Fruit fly (Drosophila melanogaster): ENCODE data around the gene CG14109.

Gene CG14109

dm6 chr3L:13478339-13479203 lies 37.9 kb downstream of the CG14109 start (continued):
- TF ChIP-seq Pdp1 (GFP tag; optimal IDR thresholded peaks at IDR 0.05) (peak in 1 of 2 experiments; percentile 31), mld (GFP tag; IDR thresholded peaks at IDR 0.05; ENCODE audit: partially characterized antibody) (no peak), ftz-f1 (GFP tag; optimal IDR thresholded peaks at IDR 0.05) (peak; percentile 89), Jarid2 (GFP tag; optimal IDR thresholded peaks at IDR 0.05) (no peak), PHDP (tag; optimal IDR thresholded peaks at IDR 0.05) (peak; percentile 7), D19A (tag; optimal IDR thresholded peaks at IDR 0.05) (no peak), caup (GFP tag; optimal IDR thresholded peaks at IDR 0.05; ENCODE audit: severe bottlenecking) (peak; percentile 20), CG9932 (GFP tag; IDR thresholded peaks at IDR 0.05) (no peak), CG7839 (tag; optimal IDR thresholded peaks at IDR 0.05) (peak; percentile 39), lov (optimal IDR thresholded peaks at IDR 0.05) (no peak), lov (GFP tag; IDR thresholded peaks at IDR 0.05) (no peak), stc (GFP tag; IDR thresholded peaks at IDR 0.05) (no peak), CG2678 (tag; optimal IDR thresholded peaks at IDR 0.05) (peak; percentile 49), CG14050 (GFP tag; IDR thresholded peaks at IDR 0.05) (no peak), Nf-YA (GFP tag; IDR thresholded peaks at IDR 0.05) (no peak), lbe (GFP tag; optimal IDR thresholded peaks at IDR 0.05) (no peak), sens-2 (GFP tag; IDR thresholded peaks at IDR 0.05) (0 out of 2 replicates have a peak, but pooled peaks have one; percentile 6), kah (GFP tag; optimal IDR thresholded peaks at IDR 0.05) (no peak), croc (GFP tag; conservative IDR thresholded peaks at IDR 0.05) (no peak), insv (GFP tag; optimal IDR thresholded peaks at IDR 0.05) (no peak), CG3726 (GFP tag; IDR thresholded peaks at IDR 0.05) (no peak), dpn (GFP tag; optimal IDR thresholded peaks at IDR 0.05) (peak in 1 of 2 experiments; percentile 22), CG8290 (GFP tag; optimal IDR thresholded peaks at IDR 0.05) (no peak), CG8290 (tag; optimal IDR thresholded peaks at IDR 0.05) (peak in 1 of 2 experiments; percentile 58), Xbp1 (GFP tag; optimal IDR thresholded peaks at IDR 0.05) (no peak), CG32767 (GFP tag; IDR thresholded peaks at IDR 0.05) (no peak), Fer3 (tag; optimal IDR thresholded peaks at IDR 0.05) (peak; percentile 51), sd (tag; optimal IDR thresholded peaks at IDR 0.05) (peak; percentile 67), Meics (GFP tag; optimal IDR thresholded peaks at IDR 0.05) (peak; percentile 55), D (optimal IDR thresholded peaks at IDR 0.05) (no peak), D (GFP tag; optimal IDR thresholded peaks at IDR 0.05) (no peak), zfh2 (GFP tag; optimal IDR thresholded peaks at IDR 0.05) (peak; percentile 24), CG17385 (GFP tag; optimal IDR thresholded peaks at IDR 0.05) (peak; percentile 10), CrebB (tag; optimal IDR thresholded peaks at IDR 0.05) (no peak), hb (GFP tag; IDR thresholded peaks at IDR 0.05; ENCODE audit: partially characterized antibody) (no peak), esg (GFP tag; conservative IDR thresholded peaks at IDR 0.05) (no peak), Med (GFP tag) (peak; percentile 62), sr (GFP tag; IDR thresholded peaks at IDR 0.05) (0 out of 3 replicates have a peak, but pooled peaks have one; percentile 37), CG3847 (GFP tag; IDR thresholded peaks at IDR 0.05) (peak; percentile 23; the same call in 1 of the 2 replicates), chinmo (GFP tag; IDR thresholded peaks at IDR 0.05; ENCODE audit: partially characterized antibody) (0 out of 4 replicates have a peak, but pooled peaks have one; percentile 46), fd96Cb (tag; optimal IDR thresholded peaks at IDR 0.05) (no peak), lmd (GFP tag; IDR thresholded peaks at IDR 0.05) (peak; percentile 55), org-1 (GFP tag; optimal IDR thresholded peaks at IDR 0.05) (no peak), ind (GFP tag; optimal IDR thresholded peaks at IDR 0.05) (peak; percentile 34), dysf (GFP tag; IDR thresholded peaks at IDR 0.05) (peak; percentile 65), Abd-B (GFP tag; optimal IDR thresholded peaks at IDR 0.05) (no peak), E2f1 (GFP tag; IDR thresholded peaks at IDR 0.05) (0 out of 2 replicates have a peak, but pooled peaks have one; percentile 18), CG7556 (GFP tag; optimal IDR thresholded peaks at IDR 0.05) (peak; percentile 20), CG17829 (tag; optimal IDR thresholded peaks at IDR 0.05) (no peak)
